Worm (Caenorhabditis elegans): ENCODE results near the gene B0198.2.

DNA sequence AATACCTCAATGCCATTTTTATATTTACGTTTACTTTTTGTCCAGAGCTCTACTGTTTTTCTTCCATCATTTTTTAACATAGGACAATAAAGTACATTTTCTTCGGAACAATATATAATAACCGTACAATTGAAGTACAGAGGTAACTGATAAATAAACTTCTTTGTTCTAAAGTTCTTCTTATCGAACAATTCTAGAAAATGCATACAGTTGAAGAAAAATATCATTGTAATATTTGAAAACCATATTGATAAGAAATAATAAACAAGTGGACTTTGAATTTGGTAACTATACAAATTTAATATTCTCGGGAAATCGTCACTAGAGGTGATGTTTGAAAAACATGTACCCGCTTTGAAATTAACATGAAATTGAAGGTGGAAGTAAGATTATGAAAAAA lies 28.9 kb upstream of the B0198.2 start:
- TF ChIP-seq flt-1 (GFP tag; IDR thresholded peaks at IDR 0.05) (no peak), cog-1 (tag; optimal IDR thresholded peaks at IDR 0.05) (no peak), ztf-29 (GFP tag; IDR thresholded peaks at IDR 0.05) (no peak), T22C8.4 (GFP tag; IDR thresholded peaks at IDR 0.05) (no peak), tab-1 (GFP tag; IDR thresholded peaks at IDR 0.05) (no peak)

All from whole organism, midembryonic.